Worm (Caenorhabditis elegans): ENCODE results near the gene srsx-16.

DNA sequence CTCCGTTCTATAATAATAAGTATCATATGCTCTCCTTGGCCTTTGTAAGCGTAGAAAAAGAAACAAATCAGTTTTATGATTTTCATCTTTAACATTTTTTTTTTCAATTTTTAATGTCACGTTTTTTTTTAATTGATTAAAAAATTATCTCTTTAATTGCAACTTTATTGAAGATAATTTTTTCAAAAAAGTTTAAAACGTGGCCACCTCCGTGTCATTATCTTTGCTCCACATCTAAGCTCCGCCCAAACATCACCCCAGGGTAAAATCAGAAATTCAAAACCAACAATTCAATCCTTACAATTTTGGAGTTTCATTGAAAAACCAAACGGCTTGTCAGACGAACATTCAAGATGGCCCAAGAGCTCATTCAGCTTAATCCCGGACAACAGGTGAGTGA lies 12.1 kb upstream of the srsx-16 start, which contains the start of gene ttbk-8.2:
- TF ChIP-seq mes-2 (tag; optimal IDR thresholded peaks at IDR 0.05; ENCODE audit: poor library complexity, severe bottlenecking) (no peak), T26A8.4 (GFP tag; IDR thresholded peaks at IDR 0.05) (no peak), pha-4 (GFP tag; IDR thresholded peaks at IDR 0.05) (no peak), pha-4 (tag; optimal IDR thresholded peaks at IDR 0.05) (no peak), ceh-32 (tag; optimal IDR thresholded peaks at IDR 0.05; ENCODE audit: poor library complexity) (no peak), unc-130 (GFP tag; optimal IDR thresholded peaks at IDR 0.05) (no peak), ama-1 (optimal IDR thresholded peaks at IDR 0.05) (no peak)

All from whole organism, L4 larva.